Worm (Caenorhabditis elegans): ENCODE measurements around the gene F58F12.3.
A peak's percentile ranks its signal among the peaks of the same experiment; 100 is the strongest.

Gene F58F12.3

ce11 chrII:6360822-6361221 lies 30.3 kb downstream of the F58F12.3 start, which contains the start of gene K10B2.4 (continued):
- TF ChIP-seq lim-7 (GFP tag; IDR thresholded peaks at IDR 0.05), result no peak
- no peak for TF ChIP-seq spr-1 (tag; optimal IDR thresholded peaks at IDR 0.05)
- no peak for TF ChIP-seq dmd-8 (GFP tag; IDR thresholded peaks at IDR 0.05)
- TF ChIP-seq jun-1 (tag; optimal IDR thresholded peaks at IDR 0.05), result no peak
- no peak for TF ChIP-seq zip-11 (GFP tag; IDR thresholded peaks at IDR 0.05)
- TF ChIP-seq nhr-102 (tag; optimal IDR thresholded peaks at IDR 0.05), result no peak
- TF ChIP-seq nhr-42 (GFP tag; IDR thresholded peaks at IDR 0.05), result no peak
- no peak for TF ChIP-seq lir-3 (tag; optimal IDR thresholded peaks at IDR 0.05)
- TF ChIP-seq ceh-44 (GFP tag; IDR thresholded peaks at IDR 0.05), result no peak
- no peak for TF ChIP-seq Y75B8A.6 (GFP tag; IDR thresholded peaks at IDR 0.05)
- 0 out of 2 replicates have a peak, but pooled peaks have one; percentile 26 for TF ChIP-seq T26A8.4 (GFP tag; IDR thresholded peaks at IDR 0.05)
- TF ChIP-seq attf-4 (tag; optimal IDR thresholded peaks at IDR 0.05), result no peak
- TF ChIP-seq rbr-2 (tag; optimal IDR thresholded peaks at IDR 0.05), result peak; percentile 48
- no peak for TF ChIP-seq mxl-2 (GFP tag; conservative IDR thresholded peaks at IDR 0.05)
- TF ChIP-seq nhr-41 (GFP tag; IDR thresholded peaks at IDR 0.05), result no peak
- no peak for TF ChIP-seq nhr-76 (tag; optimal IDR thresholded peaks at IDR 0.05)
- peak; percentile 78 for TF ChIP-seq dpl-1 (GFP tag; optimal IDR thresholded peaks at IDR 0.05)
- peak in 1 of 2 experiments; percentile 30 for TF ChIP-seq mdl-1 (tag; optimal IDR thresholded peaks at IDR 0.05)
- no peak for TF ChIP-seq ceh-32 (tag; optimal IDR thresholded peaks at IDR 0.05; ENCODE audit: poor library complexity)
- no peak for TF ChIP-seq unc-130 (GFP tag; optimal IDR thresholded peaks at IDR 0.05)
- TF ChIP-seq zfp-3 (GFP tag; conservative IDR thresholded peaks at IDR 0.05), result no peak
- peak; percentile 90 for TF ChIP-seq mes-2 (tag; optimal IDR thresholded peaks at IDR 0.05; ENCODE audit: poor library complexity, severe bottlenecking)
- TF ChIP-seq hmg-1.1 (GFP tag; IDR thresholded peaks at IDR 0.05), result peak; percentile 60
- no peak for TF ChIP-seq F10B5.3 (tag; optimal IDR thresholded peaks at IDR 0.05)
- TF ChIP-seq nhr-48 (tag; optimal IDR thresholded peaks at IDR 0.05), result no peak
- TF ChIP-seq vab-7 (GFP tag; IDR thresholded peaks at IDR 0.05), result no peak
- TF ChIP-seq Y48G9A.11 (GFP tag; IDR thresholded peaks at IDR 0.05), result no peak
- TF ChIP-seq ceh-28 (tag; optimal IDR thresholded peaks at IDR 0.05), result no peak
- TF ChIP-seq ZK337.2 (GFP tag; IDR thresholded peaks at IDR 0.05), result no peak
- no peak for TF ChIP-seq ces-1 (GFP tag; optimal IDR thresholded peaks at IDR 0.05)
- TF ChIP-seq daf-8 (GFP tag; IDR thresholded peaks at IDR 0.05), result no peak
- TF ChIP-seq lin-13 (GFP tag; optimal IDR thresholded peaks at IDR 0.05), result peak; percentile 36
- TF ChIP-seq mep-1 (tag; optimal IDR thresholded peaks at IDR 0.05), result peak; percentile 87
- TF ChIP-seq zag-1 (tag; optimal IDR thresholded peaks at IDR 0.05), result no peak
- no peak for TF ChIP-seq daf-19 (GFP tag; conservative IDR thresholded peaks at IDR 0.05)
- TF ChIP-seq ctbp-1 (GFP tag; IDR thresholded peaks at IDR 0.05), result no peak
- no peak for TF ChIP-seq ZK546.5 (tag; optimal IDR thresholded peaks at IDR 0.05)
- no peak for TF ChIP-seq R02D3.7 (tag; optimal IDR thresholded peaks at IDR 0.05)
- peak in 1 of 2 experiments; percentile 87 for TF ChIP-seq lsy-2 (tag; optimal IDR thresholded peaks at IDR 0.05)
- TF ChIP-seq D1046.2 (GFP tag; IDR thresholded peaks at IDR 0.05), result no peak
- TF ChIP-seq cey-2 (tag; optimal IDR thresholded peaks at IDR 0.05; ENCODE audit: borderline replicate concordance, insufficient read depth), result no peak
- TF ChIP-seq tag-97 (GFP tag; IDR thresholded peaks at IDR 0.05), result no peak
- TF ChIP-seq F44E2.7 (GFP tag; IDR thresholded peaks at IDR 0.05), result no peak
- TF ChIP-seq ceh-62 (tag; optimal IDR thresholded peaks at IDR 0.05), result no peak
- peak; percentile 27 for TF ChIP-seq ama-1 (optimal IDR thresholded peaks at IDR 0.05)
- 0 out of 2 replicates have a peak, but pooled peaks have one; percentile 16 for TF ChIP-seq arid-1 (GFP tag; conservative IDR thresholded peaks at IDR 0.05)
